Fruit fly (Drosophila melanogaster): ENCODE data around the gene CG31404.

The CG31404 gene

dm6 chr3R:19326043-19326805, 49.6 kb downstream of the CG31404 start, which contains the start of gene Delta:
Gene Delta, minus strand, starts transcription at chr3R:19326217.
- TF ChIP-seq Ets21C (GFP tag; optimal IDR thresholded peaks at IDR 0.05) (no peak), CG10669 (GFP tag; optimal IDR thresholded peaks at IDR 0.05) (no peak), CG6854 (GFP tag; optimal IDR thresholded peaks at IDR 0.05) (peak; percentile 62), ss (GFP tag; optimal IDR thresholded peaks at IDR 0.05) (peak; percentile 32 to 66), achi (GFP tag; optimal IDR thresholded peaks at IDR 0.05) (peak; percentile 18), CG31627 (GFP tag; optimal IDR thresholded peaks at IDR 0.05) (no peak), fd85E (GFP tag; optimal IDR thresholded peaks at IDR 0.05) (no peak), CG1621 (tag; optimal IDR thresholded peaks at IDR 0.05) (peak; percentile 24), CG8319 (GFP tag; optimal IDR thresholded peaks at IDR 0.05) (no peak), acj6 (GFP tag; optimal IDR thresholded peaks at IDR 0.05) (no peak), fkh (GFP tag; optimal IDR thresholded peaks at IDR 0.05) (no peak), Met (GFP tag; optimal IDR thresholded peaks at IDR 0.05) (no peak), CG10631 (GFP tag; optimal IDR thresholded peaks at IDR 0.05) (no peak), Lpt (GFP tag; optimal IDR thresholded peaks at IDR 0.05) (no peak), CG15336 (GFP tag; IDR thresholded peaks at IDR 0.05) (0 out of 2 replicates have a peak, but pooled peaks have one; percentile 45), CG11762 (GFP tag; optimal IDR thresholded peaks at IDR 0.05; ENCODE audit: insufficient read depth) (no peak), Blimp-1 (GFP tag; optimal IDR thresholded peaks at IDR 0.05) (no peak), pdm3 (GFP tag; optimal IDR thresholded peaks at IDR 0.05) (no peak), Sox15 (GFP tag; optimal IDR thresholded peaks at IDR 0.05) (no peak), esn (GFP tag; optimal IDR thresholded peaks at IDR 0.05) (no peak), CG6792 (GFP tag; optimal IDR thresholded peaks at IDR 0.05) (no peak), fd59A (GFP tag; optimal IDR thresholded peaks at IDR 0.05) (no peak), Hr38 (GFP tag; optimal IDR thresholded peaks at IDR 0.05) (no peak), OdsH (GFP tag; optimal IDR thresholded peaks at IDR 0.05) (no peak), vri (GFP tag; optimal IDR thresholded peaks at IDR 0.05) (no peak), svp (GFP tag) (no peak), Ets96B (tag; optimal IDR thresholded peaks at IDR 0.05) (no peak), CG11902 (GFP tag; optimal IDR thresholded peaks at IDR 0.05) (no peak), Eip78C (GFP tag) (peak; percentile 76), CG8632 (GFP tag; optimal IDR thresholded peaks at IDR 0.05) (no peak), lz (GFP tag; optimal IDR thresholded peaks at IDR 0.05) (no peak), CG3919 (GFP tag; optimal IDR thresholded peaks at IDR 0.05) (peak; percentile 23), CG6808 (GFP tag; optimal IDR thresholded peaks at IDR 0.05) (no peak), CG16779 (tag; optimal IDR thresholded peaks at IDR 0.05) (peak; percentile 1), CG4318 (GFP tag; optimal IDR thresholded peaks at IDR 0.05) (no peak), CG6163 (GFP tag; IDR thresholded peaks at IDR 0.05) (peak; percentile 16; the same call in 1 of the 3 replicates), Eip93F (GFP tag; optimal IDR thresholded peaks at IDR 0.05) (no peak), CG32006 (GFP tag; optimal IDR thresholded peaks at IDR 0.05) (peak; percentile 26), cyc (GFP tag; optimal IDR thresholded peaks at IDR 0.05) (no peak), CG7368 (GFP tag; optimal IDR thresholded peaks at IDR 0.05) (no peak), CG34406 (GFP tag; optimal IDR thresholded peaks at IDR 0.05) (no peak), CG3032 (tag; optimal IDR thresholded peaks at IDR 0.05) (no peak), spab (GFP tag; optimal IDR thresholded peaks at IDR 0.05) (no peak), topi (GFP tag; optimal IDR thresholded peaks at IDR 0.05) (no peak), Hr4 (GFP tag; optimal IDR thresholded peaks at IDR 0.05) (peak; percentile 3), CG9139 (GFP tag; optimal IDR thresholded peaks at IDR 0.05) (peak; percentile 41), Eip75B (GFP tag; optimal IDR thresholded peaks at IDR 0.05) (peak; percentile 35), Gug (GFP tag; IDR thresholded peaks at IDR 0.05) (no peak), net (GFP tag; optimal IDR thresholded peaks at IDR 0.05) (peak; percentile 27), Sox14 (GFP tag; optimal IDR thresholded peaks at IDR 0.05) (no peak), CG11294 (GFP tag; IDR thresholded peaks at IDR 0.05) (no peak), eg (GFP tag; IDR thresholded peaks at IDR 0.05) (no peak)

Measured in whole organism, prepupa.